Worm (Caenorhabditis elegans): ENCODE measurements around the gene C35A5.11.

Gene C35A5.11

ce11 chrV:10535325-10535724 is 32.4 kb upstream of the C35A5.11 start:
- TF ChIP-seq pat-9 (tag; optimal IDR thresholded peaks at IDR 0.05): no peak
- TF ChIP-seq zip-5 (tag; optimal IDR thresholded peaks at IDR 0.05): no peak
- no peak for TF ChIP-seq lin-11 (tag; optimal IDR thresholded peaks at IDR 0.05)
- TF ChIP-seq ceh-45 (GFP tag; IDR thresholded peaks at IDR 0.05): no peak
- TF ChIP-seq tbx-7 (tag; optimal IDR thresholded peaks at IDR 0.05): no peak
- TF ChIP-seq sox-4 (tag; optimal IDR thresholded peaks at IDR 0.05): no peak
- no peak for TF ChIP-seq pha-2 (tag; optimal IDR thresholded peaks at IDR 0.05)
- no peak for TF ChIP-seq odd-2 (tag; optimal IDR thresholded peaks at IDR 0.05)
- TF ChIP-seq ref-2 (tag; optimal IDR thresholded peaks at IDR 0.05): no peak
- TF ChIP-seq ceh-24 (tag; optimal IDR thresholded peaks at IDR 0.05): no peak
- no peak for TF ChIP-seq ttx-3 (tag; optimal IDR thresholded peaks at IDR 0.05)
- TF ChIP-seq fax-1 (tag; optimal IDR thresholded peaks at IDR 0.05): no peak
- TF ChIP-seq F13H6.1 (tag; optimal IDR thresholded peaks at IDR 0.05): no peak
- no peak for TF ChIP-seq unc-42 (tag; optimal IDR thresholded peaks at IDR 0.05)
- no peak for TF ChIP-seq ama-1 (optimal IDR thresholded peaks at IDR 0.05)
- no peak for TF ChIP-seq pqm-1 (tag; optimal IDR thresholded peaks at IDR 0.05)
- TF ChIP-seq nhr-11 (tag; optimal IDR thresholded peaks at IDR 0.05): no peak

- no peak for TF ChIP-seq sdc-2 (tag; optimal IDR thresholded peaks at IDR 0.05)
- no peak for TF ChIP-seq npax-4 (tag; optimal IDR thresholded peaks at IDR 0.05)
- TF ChIP-seq ceh-22 (tag; optimal IDR thresholded peaks at IDR 0.05): no peak
Measured at ce11 chrV:10532725-10533124, 29.8 kb upstream of the C35A5.11 start, which contains the start of gene txt-10. Gene txt-10 (minus strand): TSS chrV:10532825.

ce11 chrV:10529600-10529999 is 26.7 kb upstream of the C35A5.11 start:
- TF ChIP-seq mec-3 (tag; optimal IDR thresholded peaks at IDR 0.05; ENCODE audit: borderline replicate concordance): no peak
- no peak for TF ChIP-seq fax-1 (tag; optimal IDR thresholded peaks at IDR 0.05)
- TF ChIP-seq ceh-6 (GFP tag; optimal IDR thresholded peaks at IDR 0.05): no peak
- no peak for TF ChIP-seq eyg-1 (tag; optimal IDR thresholded peaks at IDR 0.05)
- no peak for TF ChIP-seq Y22D7AL.16 (tag; optimal IDR thresholded peaks at IDR 0.05)
- TF ChIP-seq madf-2 (tag; optimal IDR thresholded peaks at IDR 0.05): no peak
- no peak for TF ChIP-seq hlh-6 (tag; optimal IDR thresholded peaks at IDR 0.05)
- no peak for TF ChIP-seq sox-2 (GFP tag; IDR thresholded peaks at IDR 0.05)
- TF ChIP-seq ets-4 (tag; optimal IDR thresholded peaks at IDR 0.05): no peak

ce11 chrV:10528500-10528899 is 25.6 kb upstream of the C35A5.11 start, which contains the start of gene F25D1.3:
Gene F25D1.3 (plus strand): TSS chrV:10528724.
- TF ChIP-seq nhr-232 (tag; optimal IDR thresholded peaks at IDR 0.05) (no peak), ceh-18 (tag; optimal IDR thresholded peaks at IDR 0.05) (no peak), dmd-4 (tag; optimal IDR thresholded peaks at IDR 0.05; ENCODE audit: borderline replicate concordance) (no peak), K02D7.2 (tag; optimal IDR thresholded peaks at IDR 0.05) (no peak), pat-9 (tag; optimal IDR thresholded peaks at IDR 0.05) (no peak), elt-4 (tag; optimal IDR thresholded peaks at IDR 0.05) (no peak), ama-1 (optimal IDR thresholded peaks at IDR 0.05) (no peak), tbx-7 (tag; optimal IDR thresholded peaks at IDR 0.05) (no peak), ttx-3 (tag; optimal IDR thresholded peaks at IDR 0.05) (no peak), fax-1 (tag; optimal IDR thresholded peaks at IDR 0.05) (no peak), tbx-2 (tag; optimal IDR thresholded peaks at IDR 0.05) (no peak)

- TF ChIP-seq nhr-11 (tag; optimal IDR thresholded peaks at IDR 0.05) (no peak), dmd-4 (tag; optimal IDR thresholded peaks at IDR 0.05; ENCODE audit: borderline replicate concordance) (no peak), ceh-2 (tag; optimal IDR thresholded peaks at IDR 0.05) (peak; percentile 91), ahr-1 (tag; optimal IDR thresholded peaks at IDR 0.05) (no peak), ref-2 (tag; optimal IDR thresholded peaks at IDR 0.05) (peak; percentile 88), gmeb-2 (tag; optimal IDR thresholded peaks at IDR 0.05) (no peak), ets-4 (tag; optimal IDR thresholded peaks at IDR 0.05) (peak; percentile 89), T23F11.4 (GFP tag; optimal IDR thresholded peaks at IDR 0.05) (no peak), hlh-13 (GFP tag; optimal IDR thresholded peaks at IDR 0.05) (no peak), pag-3 (tag; optimal IDR thresholded peaks at IDR 0.05; ENCODE audit: borderline replicate concordance) (no peak), sox-4 (tag; optimal IDR thresholded peaks at IDR 0.05) (no peak), rnt-1 (tag; optimal IDR thresholded peaks at IDR 0.05) (peak; percentile 60), hlh-8 (tag; optimal IDR thresholded peaks at IDR 0.05) (peak; percentile 82), ttx-3 (tag; optimal IDR thresholded peaks at IDR 0.05) (peak; percentile 25), zip-5 (tag; optimal IDR thresholded peaks at IDR 0.05) (peak; percentile 62), ceh-18 (tag; optimal IDR thresholded peaks at IDR 0.05) (peak; percentile 15), tbx-7 (tag; optimal IDR thresholded peaks at IDR 0.05) (peak; percentile 88), ceh-14 (tag; optimal IDR thresholded peaks at IDR 0.05) (no peak), nfya-1 (tag; optimal IDR thresholded peaks at IDR 0.05) (peak; percentile 8), K02D7.2 (tag; optimal IDR thresholded peaks at IDR 0.05) (no peak), pha-2 (tag; optimal IDR thresholded peaks at IDR 0.05) (no peak), sox-2 (GFP tag; IDR thresholded peaks at IDR 0.05) (no peak), fax-1 (tag; optimal IDR thresholded peaks at IDR 0.05) (peak; percentile 39), mec-3 (tag; optimal IDR thresholded peaks at IDR 0.05; ENCODE audit: borderline replicate concordance) (peak; percentile 84), Y22D7AL.16 (tag; optimal IDR thresholded peaks at IDR 0.05) (no peak), ceh-22 (tag; optimal IDR thresholded peaks at IDR 0.05) (no peak)
Measured at ce11 chrV:10525902-10526301, 23.0 kb upstream of the C35A5.11 start, which contains the start of the genes C35A5.8 and hda-11. Gene C35A5.8 (minus strand): TSS chrV:10525908. Gene hda-11 (plus strand): TSS chrV:10526184.
